Worm (Caenorhabditis elegans): ENCODE measurements around the gene ets-6.

ce11 chrV:7543728-7544127 is 36.6 kb downstream of the ets-6 start:
- no peak for TF ChIP-seq nhr-12 (tag; optimal IDR thresholded peaks at IDR 0.05)
- TF ChIP-seq ztf-11 (tag; optimal IDR thresholded peaks at IDR 0.05), result no peak
- TF ChIP-seq ceh-83 (GFP tag; optimal IDR thresholded peaks at IDR 0.05), result no peak
- TF ChIP-seq lin-13 (tag; optimal IDR thresholded peaks at IDR 0.05), result no peak
- no peak for TF ChIP-seq nhr-28 (tag; optimal IDR thresholded peaks at IDR 0.05)

Data from whole organism, mixed stage, embryonic.